Fruit fly (Drosophila melanogaster): ENCODE data around the gene CG45154.

Gene CG45154

DNA sequence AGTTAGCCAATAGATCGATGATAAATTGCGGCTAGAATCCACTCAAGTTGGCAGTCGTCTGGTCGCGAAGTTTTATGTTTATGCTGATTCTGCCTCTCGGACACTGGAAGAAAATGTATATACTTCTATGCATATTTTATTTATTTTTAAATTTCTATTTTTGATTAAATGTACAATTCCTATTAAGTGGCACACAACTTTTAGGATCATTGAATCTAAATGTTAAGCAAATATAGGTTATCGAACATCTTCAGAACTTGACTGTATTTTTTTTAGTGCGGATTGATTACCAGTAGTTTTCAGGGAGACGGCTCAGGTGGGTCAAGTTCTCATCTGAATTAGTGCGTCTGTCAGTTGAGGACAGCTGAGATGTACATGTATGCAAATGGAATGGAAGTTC, 19.6 kb downstream of the CG45154 start (continued):
- no peak for TF ChIP-seq nerfin-2 (GFP tag; IDR thresholded peaks at IDR 0.05; ENCODE audit: partially characterized antibody)
- TF ChIP-seq CG14050 (GFP tag; IDR thresholded peaks at IDR 0.05) = no peak
- no peak for TF ChIP-seq dati (GFP tag; IDR thresholded peaks at IDR 0.05)
- no peak for TF ChIP-seq CG7745 (tag; optimal IDR thresholded peaks at IDR 0.05)
- no peak for TF ChIP-seq CG8924 (tag; optimal IDR thresholded peaks at IDR 0.05)
- no peak for TF ChIP-seq CkIIα-i1 (GFP tag; IDR thresholded peaks at IDR 0.05)
- no peak for TF ChIP-seq prd (optimal IDR thresholded peaks at IDR 0.05)
- peak; percentile 32; the same call in 1 of the 3 replicates for TF ChIP-seq prd (GFP tag; IDR thresholded peaks at IDR 0.05)
- no peak for TF ChIP-seq tap (tag; optimal IDR thresholded peaks at IDR 0.05)
- peak; percentile 10 for TF ChIP-seq CG13894 (tag; optimal IDR thresholded peaks at IDR 0.05)
- peak; percentile 68; the same call in 1 of the 2 replicates for TF ChIP-seq CG9932 (GFP tag; IDR thresholded peaks at IDR 0.05)

DNA sequence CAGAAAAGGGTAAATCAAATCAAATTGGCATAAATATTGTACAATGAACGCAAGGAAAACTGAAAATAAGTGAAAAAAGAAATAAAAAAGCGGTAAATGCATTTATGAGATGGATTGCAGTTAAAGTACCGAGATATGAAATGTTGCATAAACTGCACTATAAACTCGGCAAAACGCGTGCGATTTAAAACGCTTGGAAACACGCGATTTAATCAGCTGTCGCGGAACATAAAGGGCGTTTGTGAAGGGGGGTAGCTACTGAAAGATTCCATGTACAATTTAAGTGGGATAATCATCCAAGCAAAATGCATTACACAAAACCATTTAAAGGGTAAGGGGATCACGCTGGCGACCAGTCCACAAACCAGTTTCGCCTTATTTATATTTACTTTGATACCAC, 20.1 kb downstream of the CG45154 start:
- TF ChIP-seq CG8359 (GFP tag; optimal IDR thresholded peaks at IDR 0.05; ENCODE audit: borderline replicate concordance) (peak; percentile 94), CG2889 (GFP tag; IDR thresholded peaks at IDR 0.05) (no peak)

DNA sequence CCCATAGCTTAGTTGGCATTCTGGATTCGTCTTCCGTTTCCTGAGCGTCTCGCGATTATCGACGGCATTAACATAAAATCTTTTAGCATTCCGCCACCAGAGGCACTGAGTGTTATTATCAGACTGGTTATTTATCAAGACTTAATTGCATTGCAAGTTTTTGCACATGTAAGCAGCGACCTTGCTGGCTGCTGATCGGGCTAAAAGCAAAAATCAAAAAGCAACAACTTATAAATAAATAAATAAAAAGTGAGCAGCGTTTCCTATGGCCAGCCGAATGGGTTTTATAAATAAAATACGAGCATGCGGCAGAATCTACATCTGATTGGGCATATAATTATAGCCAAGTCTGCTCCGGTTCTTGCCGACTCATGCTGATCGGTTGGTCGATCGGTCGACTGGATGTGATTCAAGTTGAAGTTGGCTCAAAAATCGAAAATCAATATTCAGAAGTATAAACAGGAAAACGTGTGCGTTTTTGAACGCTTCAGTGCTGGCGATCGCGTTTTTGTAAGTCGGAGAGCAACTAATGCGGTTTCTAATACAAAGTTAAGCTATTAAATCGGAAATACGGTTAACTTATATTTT, 20.8 kb downstream of the CG45154 start:
- TF ChIP-seq HLH3B (GFP tag; IDR thresholded peaks at IDR 0.05) (no peak), scrt (GFP tag; optimal IDR thresholded peaks at IDR 0.05) (no peak), CG13894 (tag; optimal IDR thresholded peaks at IDR 0.05) (peak; percentile 90), unc-4 (GFP tag; IDR thresholded peaks at IDR 0.05; ENCODE audit: partially characterized antibody) (no peak), jigr1 (GFP tag; IDR thresholded peaks at IDR 0.05) (no peak), dmrt99B (tag; optimal IDR thresholded peaks at IDR 0.05) (no peak)

DNA sequence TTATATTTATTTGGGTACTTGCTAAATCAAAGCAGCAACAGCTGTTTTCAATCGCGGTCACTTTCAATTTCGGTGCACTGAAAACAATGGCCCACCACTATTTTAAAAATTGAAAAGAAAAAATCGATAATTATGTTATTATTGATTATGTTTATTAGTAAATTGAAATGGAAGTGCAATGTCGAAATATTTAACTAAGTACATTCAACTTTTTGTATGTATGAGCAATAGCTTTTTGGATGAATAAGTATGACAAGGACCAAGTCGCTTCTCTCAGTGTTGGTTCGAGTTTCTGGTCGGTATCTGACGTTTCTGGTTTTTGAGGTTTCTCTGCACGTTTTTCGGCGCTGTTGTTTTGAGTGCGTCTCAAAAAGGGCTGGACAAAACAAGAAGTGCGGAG, 22.7 kb downstream of the CG45154 start:
- TF ChIP-seq CG8944 (GFP tag; optimal IDR thresholded peaks at IDR 0.05) = no peak
- no peak for TF ChIP-seq D (optimal IDR thresholded peaks at IDR 0.05)
- TF ChIP-seq D (GFP tag; optimal IDR thresholded peaks at IDR 0.05) = peak; percentile 58
- TF ChIP-seq sc (optimal IDR thresholded peaks at IDR 0.05) = no peak
- TF ChIP-seq sc (GFP tag; optimal IDR thresholded peaks at IDR 0.05) = peak; percentile 52
- TF ChIP-seq hbn (GFP tag; IDR thresholded peaks at IDR 0.05; ENCODE audit: partially characterized antibody) = no peak
- peak; percentile 77 for TF ChIP-seq row (GFP tag; IDR thresholded peaks at IDR 0.05)
- TF ChIP-seq lmd (GFP tag; IDR thresholded peaks at IDR 0.05) = peak; percentile 65
- peak; percentile 76 for TF ChIP-seq CG8924 (tag; optimal IDR thresholded peaks at IDR 0.05)
- TF ChIP-seq CG4854 (GFP tag; optimal IDR thresholded peaks at IDR 0.05) = peak; percentile 41
- peak; percentile 2 for TF ChIP-seq Dip3 (GFP tag; optimal IDR thresholded peaks at IDR 0.05)
- peak; percentile 79 for TF ChIP-seq Xrp1 (GFP tag; IDR thresholded peaks at IDR 0.05)
- TF ChIP-seq CG12942 (GFP tag; optimal IDR thresholded peaks at IDR 0.05) = peak; percentile 49
- TF ChIP-seq CG2712 (tag; optimal IDR thresholded peaks at IDR 0.05) = peak; percentile 82
- peak; percentile 66 for TF ChIP-seq CG3281 (GFP tag; optimal IDR thresholded peaks at IDR 0.05)
- no peak for TF ChIP-seq ab (GFP tag; optimal IDR thresholded peaks at IDR 0.05)
- TF ChIP-seq CG10366 (GFP tag; IDR thresholded peaks at IDR 0.05) = peak; percentile 48; the same call in 1 of the 2 replicates
- peak; percentile 21 for TF ChIP-seq psq (GFP tag; optimal IDR thresholded peaks at IDR 0.05)
- peak; percentile 39; the same call in 1 of the 2 replicates for TF ChIP-seq klu (GFP tag; IDR thresholded peaks at IDR 0.05)
- TF ChIP-seq bsh (GFP tag; optimal IDR thresholded peaks at IDR 0.05) = peak; percentile 10 to 82
- peak; percentile 76 for TF ChIP-seq CG30403 (GFP tag; optimal IDR thresholded peaks at IDR 0.05)
- TF ChIP-seq CG18262 (tag; optimal IDR thresholded peaks at IDR 0.05) = peak; percentile 79
- peak; percentile 61 for TF ChIP-seq ind (GFP tag; optimal IDR thresholded peaks at IDR 0.05)
- no peak for TF ChIP-seq twi (tag; optimal IDR thresholded peaks at IDR 0.05)
- peak; percentile 47 for TF ChIP-seq CG13775 (GFP tag; optimal IDR thresholded peaks at IDR 0.05)
- peak; percentile 18 for TF ChIP-seq CG7786 (GFP tag; optimal IDR thresholded peaks at IDR 0.05)
- peak; percentile 37 for TF ChIP-seq org-1 (GFP tag; optimal IDR thresholded peaks at IDR 0.05)
- peak; percentile 18 for TF ChIP-seq Spps (tag; optimal IDR thresholded peaks at IDR 0.05)
- TF ChIP-seq CG16815 (GFP tag; optimal IDR thresholded peaks at IDR 0.05) = peak; percentile 40
- TF ChIP-seq CG7556 (GFP tag; optimal IDR thresholded peaks at IDR 0.05) = peak; percentile 72

All from whole organism, embryonic.